Worm (Caenorhabditis elegans) whole organism, young adult: ENCODE measurements around the gene cng-1.

ENCODE experiments used
- B0019.2 ChIP-seq: fragments of 200-800 bp; sonication (Bioruptor generic); conservative IDR thresholded peaks from 2 replicates; pipeline ENCODE4 v1.3.6; 2022; ENCODE audit warnings: missing genetic modification reagents, missing genetic modification characterization, missing compliant biosample characterization
- B0261.1 ChIP-seq: sonication (generic microtip); optimal IDR thresholded peaks from 2 replicates; lab custom pipeline; 2016; ENCODE audit warnings: mild to moderate bottlenecking, missing genetic modification characterization, moderate library complexity, missing compliant biosample characterization
- C06A6.2 ChIP-seq: fragments of 200-800 bp; sonication (Bioruptor generic); conservative IDR thresholded peaks from 2 replicates; pipeline ENCODE4 v1.3.6; 2022; ENCODE audit warnings: missing genetic modification characterization, missing compliant biosample characterization
- D2030.7 ChIP-seq: fragments of 200-800 bp; sonication (Bioruptor generic); IDR thresholded peaks from 2 replicates; pipeline ENCODE4 v1.3.6; 2022; ENCODE audit warnings: missing genetic modification reagents, missing genetic modification characterization, missing compliant biosample characterization
- F37B4.10 ChIP-seq: fragments of 200-800 bp; sonication (Bioruptor generic); IDR thresholded peaks from 2 replicates; pipeline ENCODE4 v1.3.6; 2022; ENCODE audit warnings: missing genetic modification characterization, missing compliant biosample characterization
- F57A8.1 ChIP-seq: fragments of 200-800 bp; sonication (Bioruptor generic); optimal IDR thresholded peaks from 2 replicates; lab custom pipeline; 2018; ENCODE audit warnings: mild to moderate bottlenecking, missing genetic modification characterization, moderate library complexity, missing compliant biosample characterization
- Y67H2A.10 ChIP-seq: fragments of 200-800 bp; sonication (Bioruptor generic); conservative IDR thresholded peaks from 2 replicates; pipeline ENCODE4 v1.3.6; 2022; ENCODE audit warnings: missing genetic modification reagents, missing genetic modification characterization, missing compliant biosample characterization
- Y79H2A.3 ChIP-seq: fragments of 200-800 bp; sonication (Bioruptor generic); conservative IDR thresholded peaks from 2 replicates; pipeline ENCODE4 v1.3.6; 2022; ENCODE audit warnings: missing genetic modification reagents, missing genetic modification characterization, missing compliant biosample characterization
- Y95B8A.8 ChIP-seq: fragments of 200-800 bp; sonication (Bioruptor generic); IDR thresholded peaks from 2 replicates; pipeline ENCODE4 v1.3.6; 2022; ENCODE audit warnings: missing genetic modification reagents, missing genetic modification characterization, missing compliant biosample characterization
- akir-1 ChIP-seq: fragments of 200-800 bp; sonication (Bioruptor generic); optimal IDR thresholded peaks from 2 replicates; lab custom pipeline; 2018; ENCODE audit warnings: mild to moderate bottlenecking, missing genetic modification characterization, moderate library complexity, missing compliant biosample characterization
- attf-5 ChIP-seq: fragments of 200-800 bp; sonication (Bioruptor generic); optimal IDR thresholded peaks from 2 replicates; lab custom pipeline; 2018; ENCODE audit warnings: mild to moderate bottlenecking, missing genetic modification characterization, missing compliant biosample characterization
- cebp-1 ChIP-seq, 2 experiments: fragments of 200-800 bp in 1 of 2; sonication (Bioruptor generic) in 1 of 2; sonication (generic microtip) in 1 of 2; IDR thresholded peaks in 1 of 2; optimal IDR thresholded peaks in 1 of 2; 2 replicates each; pipeline versions ENCODE4 v1.3.6 to Lab custom; 2017 to 2022; ENCODE audit warnings: missing compliant biosample characterization in 2 of 2, missing genetic modification characterization in 2 of 2, mild to moderate bottlenecking in 1 of 2, missing genetic modification reagents in 1 of 2, moderate library complexity in 1 of 2
- cebp-2 ChIP-seq: fragments of 200-800 bp; sonication (Bioruptor generic); IDR thresholded peaks from 2 replicates; pipeline ENCODE4 v1.3.6; 2022; ENCODE audit warnings: missing genetic modification characterization, missing compliant biosample characterization
- ceh-27 ChIP-seq: fragments of 200-800 bp; sonication (Bioruptor generic); optimal IDR thresholded peaks from 2 replicates; lab custom pipeline; 2018; ENCODE audit warnings: mild to moderate bottlenecking, missing genetic modification characterization, moderate library complexity, missing compliant biosample characterization
- die-1 ChIP-seq: sonication (generic microtip); optimal IDR thresholded peaks from 2 replicates; lab custom pipeline; 2016; ENCODE audit warnings: missing genotype, mild to moderate bottlenecking, missing genetic modification characterization, missing compliant biosample characterization
- efl-1 ChIP-seq: fragments of 150-350 bp; optimal IDR thresholded peaks from 2 replicates; lab custom pipeline; 2014; ENCODE audit warnings: missing biosample characterization, missing genetic modification reagents, missing genetic modification characterization
- egrh-3 ChIP-seq: fragments of 200-800 bp; sonication (Bioruptor generic); IDR thresholded peaks from 2 replicates; pipeline ENCODE4 v1.3.6; 2022; ENCODE audit warnings: missing genetic modification reagents, missing genetic modification characterization, missing compliant biosample characterization
- gei-17 ChIP-seq: fragments of 200-800 bp; sonication (Bioruptor generic); optimal IDR thresholded peaks from 2 replicates; lab custom pipeline; 2018; ENCODE audit warnings: mild to moderate bottlenecking, missing genetic modification characterization, missing compliant biosample characterization
- him-1 ChIP-seq: sonication (generic microtip); optimal IDR thresholded peaks from 2 replicates; lab custom pipeline; 2016; ENCODE audit warnings: missing genotype, missing genetic modification reagents, missing genetic modification characterization, missing compliant biosample characterization
- hlh-26 ChIP-seq: fragments of 200-800 bp; sonication (Bioruptor generic); conservative IDR thresholded peaks from 2 replicates; pipeline ENCODE4 v1.3.6; 2022; ENCODE audit warnings: missing genetic modification reagents, missing genetic modification characterization, missing compliant biosample characterization
- lsl-1 ChIP-seq: fragments of 200-800 bp; sonication (Bioruptor generic); optimal IDR thresholded peaks from 2 replicates; lab custom pipeline; 2018; ENCODE audit warnings: mild to moderate bottlenecking, missing genetic modification characterization, moderate library complexity, missing compliant biosample characterization
- madf-6 ChIP-seq: fragments of 200-800 bp; sonication (Bioruptor generic); IDR thresholded peaks from 2 replicates; pipeline ENCODE4 v1.3.6; 2022; ENCODE audit warnings: missing genetic modification reagents, missing genetic modification characterization, missing compliant biosample characterization
- pbrm-1 ChIP-seq: fragments of 200-800 bp; sonication (Bioruptor generic); IDR thresholded peaks from 2 replicates; pipeline ENCODE4 v1.3.6; 2022; ENCODE audit warnings: missing genetic modification reagents, missing genetic modification characterization, missing compliant biosample characterization
- pha-4 ChIP-seq: fragments of 150-350 bp; sonication (generic microtip); optimal IDR thresholded peaks from 2 replicates; lab custom pipeline; 2014; ENCODE audit warnings: missing biosample characterization, missing genetic modification reagents, missing genetic modification characterization
- rcor-1 ChIP-seq: fragments of 200-800 bp; sonication (Bioruptor generic); IDR thresholded peaks from 2 replicates; pipeline ENCODE4 v1.3.6; 2022; ENCODE audit warnings: missing genetic modification reagents, missing genetic modification characterization, missing compliant biosample characterization
- rec-8 ChIP-seq, 2 experiments: sonication (generic microtip); optimal IDR thresholded peaks; 2 replicates each; lab custom pipeline; 2016; ENCODE audit warnings: mild to moderate bottlenecking in 2 of 2, missing genetic modification characterization in 2 of 2, missing genetic modification reagents in 2 of 2, missing genotype in 2 of 2, missing biosample characterization in 1 of 2, missing compliant biosample characterization in 1 of 2, moderate library complexity in 1 of 2
- repo-1 ChIP-seq: sonication (generic microtip); optimal IDR thresholded peaks from 2 replicates; lab custom pipeline; 2017; ENCODE audit warnings: mild to moderate bottlenecking, missing genetic modification characterization, missing compliant biosample characterization
- snpc-4 ChIP-seq, 5 experiments: fragments of 150-350 bp in 1 of 5; sonication (generic microtip) in 4 of 5; optimal IDR thresholded peaks; 2 replicates each; lab custom pipeline; 2014 to 2018; ENCODE audit warnings: missing genetic modification characterization in 5 of 5, missing biosample characterization in 3 of 5, antibody characterized with exemption in 2 of 5, mild to moderate bottlenecking in 2 of 5, missing compliant biosample characterization in 2 of 5, missing genotype in 2 of 5, moderate library complexity in 2 of 5, missing genetic modification reagents in 1 of 5
- tbp1 ChIP-seq: fragments of 200-800 bp; sonication (Bioruptor generic); optimal IDR thresholded peaks from 2 replicates; lab custom pipeline; 2018; ENCODE audit warnings: mild to moderate bottlenecking, missing genetic modification characterization, missing compliant biosample characterization
- unc-130 ChIP-seq: sonication (generic microtip); optimal IDR thresholded peaks from 2 replicates; lab custom pipeline; 2016; ENCODE audit warnings: missing genetic modification reagents, missing genetic modification characterization, missing compliant biosample characterization
- ztf-25 ChIP-seq: fragments of 200-800 bp; sonication (Bioruptor generic); IDR thresholded peaks from 2 replicates; pipeline ENCODE4 v1.3.6; 2022; ENCODE audit warnings: missing genetic modification reagents, missing genetic modification characterization, missing compliant biosample characterization
- ztf-28 ChIP-seq: fragments of 200-800 bp; sonication (Bioruptor generic); IDR thresholded peaks from 2 replicates; pipeline ENCODE4 v1.3.6; 2022; ENCODE audit warnings: missing genetic modification reagents, missing genetic modification characterization, missing compliant biosample characterization
- ztf-6 ChIP-seq: fragments of 200-800 bp; sonication (Bioruptor generic); IDR thresholded peaks from 2 replicates; pipeline ENCODE4 v1.3.6; 2022; ENCODE audit warnings: missing genetic modification reagents, missing genetic modification characterization, missing compliant biosample characterization

Gene cng-1

ce11 chrV:15071015-15071810, 39.9 kb upstream of the cng-1 start, which contains the start of gene unc-76 (continued):
- TF ChIP-seq B0261.1 (tag; lab: Kevin White, UChicago) (no peak), Y67H2A.10 (no peak), cebp-1 (GFP tag; IDR thresholded peaks at IDR 0.05; lab: Robert Waterston, UW) (no peak), cebp-1 (tag; optimal IDR thresholded peaks at IDR 0.05; lab: Kevin White, UChicago) (peak; percentile 67), Y95B8A.8 (no peak), C06A6.2 (GFP tag; lab: Robert Waterston, UW) (no peak; the same call in 1 of the 2 replicates), F57A8.1 (no peak), gei-17 (no peak), rec-8 (tag; optimal IDR thresholded peaks at IDR 0.05; lab: Kevin White, UChicago) (no peak), ceh-27 (GFP tag; lab: Kevin White, UChicago) (peak; percentile 13), B0019.2 (GFP tag; lab: Robert Waterston, UW) (no peak), hlh-26 (GFP tag; lab: Robert Waterston, UW) (no peak), pha-4 (tag; lab: Kevin White, UChicago) (no peak), attf-5 (GFP tag; lab: Kevin White, UChicago) (peak; percentile 38), akir-1 (no peak), pbrm-1 (no peak), snpc-4 (GFP tag; optimal IDR thresholded peaks at IDR 0.05; lab: Kevin White, UChicago) (no peak), snpc-4 (tag; optimal IDR thresholded peaks at IDR 0.05; lab: Kevin White, UChicago) (peak in 2 of 4 experiments; percentile 34 to 55), repo-1 (tag; lab: Kevin White, UChicago) (no peak), Y79H2A.3 (no peak)
- TF ChIP-seq, all 124 proteins: peak for 15

- TF ChIP-seq tbp1 (GFP tag; lab: Kevin White, UChicago) (no peak), efl-1 (GFP tag; lab: Kevin White, UChicago) (no peak), die-1 (tag; lab: Kevin White, UChicago) (no peak), unc-130 (GFP tag; lab: Kevin White, UChicago) (no peak), D2030.7 (GFP tag; lab: Robert Waterston, UW) (peak; percentile 42; the same call in 1 of the 2 replicates), ztf-28 (GFP tag; lab: Robert Waterston, UW) (no peak), ztf-25 (no peak), akir-1 (no peak), F37B4.10 (GFP tag; lab: Robert Waterston, UW) (no peak), rcor-1 (no peak), ztf-6 (GFP tag; lab: Robert Waterston, UW) (no peak), lsl-1 (GFP tag; lab: Kevin White, UChicago) (peak; percentile 62)
These were observed 38.2 kb upstream of the cng-1 start for ce11 chrV:15069435-15069985.

ce11 chrV:15068378-15068777, 37.1 kb upstream of the cng-1 start, which contains the start of gene dnj-3:
TSS of gene dnj-3 (plus strand) at chrV:15068678.
- TF ChIP-seq repo-1 (tag; lab: Kevin White, UChicago): no peak

- TF ChIP-seq him-1: no peak
- 0 out of 2 replicates have a peak, but pooled peaks have one; percentile 65 for TF ChIP-seq cebp-2
- TF ChIP-seq madf-6 (GFP tag; lab: Robert Waterston, UW): 0 out of 2 replicates have a peak, but pooled peaks have one; percentile 23
- TF ChIP-seq egrh-3 (GFP tag; lab: Robert Waterston, UW): no peak
These were observed 35.9 kb upstream of the cng-1 start, which contains the start of gene C25D7.10 for ce11 chrV:15067165-15067564. TSS of gene C25D7.10 (plus strand) at chrV:15067465.
